Worm (Caenorhabditis elegans) whole organism, L1 larva: ENCODE data around the gene ndx-3.
A peak's percentile ranks its signal among the peaks of the same experiment; 100 is the strongest.
"Not testable (repeated sequence)": the region's sequence is repeated elsewhere in the genome, so short reads cannot be mapped to it uniquely, and the experiment has no call there.

Source experiments
- C04F5.9 ChIP-seq: sonication (generic microtip); optimal IDR thresholded peaks from 2 replicates; lab custom pipeline; 2016; ENCODE audit warnings: missing genetic modification characterization, missing compliant biosample characterization
- aha-1 ChIP-seq: fragments of 150-350 bp; optimal IDR thresholded peaks from 2 replicates; lab custom pipeline; 2014; ENCODE audit warnings: missing biosample characterization, missing genetic modification characterization
- blmp-1 ChIP-seq: fragments of 150-350 bp; optimal IDR thresholded peaks from 2 replicates; lab custom pipeline; 2014; ENCODE audit warnings: missing biosample characterization, missing genetic modification characterization
- ceh-8 ChIP-seq: fragments of 200-800 bp; sonication (Bioruptor generic); optimal IDR thresholded peaks from 2 replicates; lab custom pipeline; 2018; ENCODE audit warnings: mild to moderate bottlenecking, missing genetic modification characterization, moderate library complexity, missing compliant biosample characterization
- ces-1 ChIP-seq: fragments of 150-350 bp; optimal IDR thresholded peaks from 2 replicates; lab custom pipeline; 2014; ENCODE audit warnings: missing biosample characterization, missing genetic modification reagents, missing genetic modification characterization
- dpl-1 ChIP-seq, 3 experiments: fragments of 150-350 bp in 2 of 3; sonication (generic microtip) in 1 of 3; optimal IDR thresholded peaks; 2 replicates each; lab custom pipeline; 2014 to 2017; ENCODE audit warnings: missing biosample characterization in 3 of 3, missing genetic modification characterization in 3 of 3, missing genetic modification reagents in 3 of 3
- efl-1 ChIP-seq, 4 experiments: fragments of 150-350 bp; optimal IDR thresholded peaks in 3 of 4; peaks in 1 of 4; 1 replicate in 1 of 4; 2 replicates in 3 of 4; lab custom pipeline; 2014; ENCODE audit warnings: missing biosample characterization in 2 of 4, missing genetic modification characterization in 2 of 4, missing genetic modification reagents in 2 of 4
- efl-3 ChIP-seq: fragments of 200-800 bp; sonication (Bioruptor generic); optimal IDR thresholded peaks from 2 replicates; lab custom pipeline; 2018; ENCODE audit warnings: mild to moderate bottlenecking, missing genetic modification characterization, missing compliant biosample characterization
- egl-13 ChIP-seq: sonication (generic microtip); optimal IDR thresholded peaks from 2 replicates; lab custom pipeline; 2016; ENCODE audit warnings: missing genotype, missing genetic modification reagents, missing genetic modification characterization, missing compliant biosample characterization
- egl-27 ChIP-seq, 2 experiments: fragments of 150-350 bp in 1 of 2; sonication (generic microtip); optimal IDR thresholded peaks; 3 replicates each; lab custom pipeline; 2017 to 2018; ENCODE audit warnings: missing biosample characterization in 2 of 2, missing genetic modification characterization in 2 of 2, missing genetic modification reagents in 2 of 2
- elt-3 ChIP-seq, 6 experiments: fragments of 150-350 bp in 1 of 6; sonication (generic microtip); optimal IDR thresholded peaks; 2 replicates each; lab custom pipeline; 2017 to 2018; ENCODE audit warnings: missing biosample characterization in 6 of 6, missing genetic modification characterization in 6 of 6, inconsistent platforms in 1 of 6
- ets-5 ChIP-seq: fragments of 200-800 bp; sonication (Bioruptor generic); IDR thresholded peaks from 2 replicates; pipeline ENCODE4 v1.3.6; 2022; ENCODE audit warnings: missing genetic modification characterization, missing compliant biosample characterization
- fkh-4 ChIP-seq: sonication (generic microtip); optimal IDR thresholded peaks from 2 replicates; lab custom pipeline; 2016; ENCODE audit warnings: missing compliant biosample characterization, missing genetic modification characterization, borderline replicate concordance
- fos-1 ChIP-seq: fragments of 150-350 bp; optimal IDR thresholded peaks from 2 replicates; lab custom pipeline; 2014; ENCODE audit warnings: missing biosample characterization, missing genetic modification characterization
- isw-1 ChIP-seq: fragments of 200-800 bp; sonication (Bioruptor generic); IDR thresholded peaks from 2 replicates; pipeline ENCODE4 v1.3.6; 2022; ENCODE audit warnings: missing genetic modification characterization, missing compliant biosample characterization
- jun-1 ChIP-seq: fragments of 150-350 bp; optimal IDR thresholded peaks from 2 replicates; lab custom pipeline; 2014; ENCODE audit warnings: missing biosample characterization, missing genetic modification reagents, missing genetic modification characterization
- lin-14 ChIP-seq: fragments of 200-800 bp; sonication (Bioruptor generic); optimal IDR thresholded peaks from 2 replicates; lab custom pipeline; 2018; ENCODE audit warnings: mild to moderate bottlenecking, missing genetic modification characterization, moderate library complexity, missing compliant biosample characterization
- lin-35 ChIP-seq, 2 experiments: fragments of 150-350 bp; optimal IDR thresholded peaks; 2 replicates each; lab custom pipeline; 2014; ENCODE audit warnings: missing biosample characterization in 2 of 2, missing genetic modification characterization in 2 of 2, missing genetic modification reagents in 2 of 2
- lsy-2 ChIP-seq, 2 experiments: fragments of 150-350 bp; optimal IDR thresholded peaks; 2 replicates each; lab custom pipeline; 2014; ENCODE audit warnings: missing biosample characterization in 2 of 2, missing genetic modification characterization in 2 of 2
- mef-2 ChIP-seq: fragments of 150-350 bp; optimal IDR thresholded peaks from 2 replicates; lab custom pipeline; 2014; ENCODE audit warnings: missing biosample characterization, missing genetic modification characterization
- mep-1 ChIP-seq: fragments of 150-350 bp; optimal IDR thresholded peaks from 2 replicates; lab custom pipeline; 2014; ENCODE audit warnings: missing biosample characterization, missing genetic modification characterization
- nhr-11 ChIP-seq: fragments of 150-350 bp; optimal IDR thresholded peaks from 2 replicates; lab custom pipeline; 2014; ENCODE audit warnings: missing biosample characterization, missing genetic modification characterization
- nhr-12 ChIP-seq: sonication (generic microtip); optimal IDR thresholded peaks from 2 replicates; lab custom pipeline; 2017; ENCODE audit warnings: missing biosample characterization, missing genetic modification characterization
- nhr-19 ChIP-seq: fragments of 200-800 bp; sonication (Bioruptor generic); conservative IDR thresholded peaks from 2 replicates; pipeline ENCODE4 v1.3.6; 2022; ENCODE audit warnings: missing genetic modification characterization, missing compliant biosample characterization
- nhr-28 ChIP-seq: fragments of 150-350 bp; optimal IDR thresholded peaks from 2 replicates; lab custom pipeline; 2014; ENCODE audit warnings: missing biosample characterization, missing genetic modification characterization
- nhr-71 ChIP-seq: sonication (generic microtip); optimal IDR thresholded peaks from 2 replicates; lab custom pipeline; 2016; ENCODE audit warnings: mild to moderate bottlenecking, missing genetic modification characterization, moderate library complexity, missing compliant biosample characterization
- nhr-85 ChIP-seq: sonication (generic microtip); peaks from one replicate; lab custom pipeline; 2016; ENCODE audit warnings: missing genetic modification characterization, inconsistent platforms, missing compliant biosample characterization
- nhr-90 ChIP-seq: sonication (generic microtip); optimal IDR thresholded peaks from 2 replicates; lab custom pipeline; 2016; ENCODE audit warnings: mild to moderate bottlenecking, missing genetic modification characterization, missing compliant biosample characterization; ENCODE audit not compliant: poor library complexity
- pqm-1 ChIP-seq: sonication (generic microtip); optimal IDR thresholded peaks from 3 replicates; lab custom pipeline; 2017; ENCODE audit warnings: missing biosample characterization, missing genetic modification characterization
- skn-1 ChIP-seq: fragments of 150-350 bp; optimal IDR thresholded peaks from 2 replicates; lab custom pipeline; 2014; ENCODE audit warnings: missing biosample characterization, missing genetic modification characterization
- snu-23 ChIP-seq: sonication (generic microtip); optimal IDR thresholded peaks from 2 replicates; lab custom pipeline; 2016; ENCODE audit warnings: missing genetic modification characterization, missing compliant biosample characterization
- sox-4 ChIP-seq: sonication (generic microtip); optimal IDR thresholded peaks from 2 replicates; lab custom pipeline; 2016; ENCODE audit warnings: missing genetic modification characterization, missing compliant biosample characterization
- sptf-1 ChIP-seq: fragments of 150-350 bp; optimal IDR thresholded peaks from 2 replicates; lab custom pipeline; 2014; ENCODE audit warnings: missing biosample characterization, missing genetic modification characterization
- tbx-2 ChIP-seq: sonication (generic microtip); optimal IDR thresholded peaks from 2 replicates; lab custom pipeline; 2016; ENCODE audit warnings: missing genetic modification characterization, missing compliant biosample characterization
- unc-86 ChIP-seq: sonication (generic microtip); optimal IDR thresholded peaks from 2 replicates; lab custom pipeline; 2016; ENCODE audit warnings: missing genetic modification characterization, missing compliant biosample characterization
- unc-98 ChIP-seq: fragments of 200-800 bp; sonication (Bioruptor generic); IDR thresholded peaks from 2 replicates; pipeline ENCODE4 v1.3.6; 2022; ENCODE audit warnings: missing genetic modification characterization, missing compliant biosample characterization
- xbp-1 ChIP-seq: sonication (generic microtip); optimal IDR thresholded peaks from 2 replicates; lab custom pipeline; 2016; ENCODE audit warnings: missing genetic modification characterization, missing compliant biosample characterization

Gene ndx-3

ce11 chrII:4925198-4925764 lies 28.1 kb upstream of the ndx-3 start, which contains the start of gene aagr-2 (continued):
- TF ChIP-seq pqm-1 (tag; lab: Kevin White, UChicago): peak; percentile 67
- no peak for TF ChIP-seq ceh-8
- no peak for TF ChIP-seq efl-3 (GFP tag; lab: Kevin White, UChicago)
- no peak for TF ChIP-seq aha-1 (tag; lab: Kevin White, UChicago)
- no peak for TF ChIP-seq xbp-1 (tag; lab: Kevin White, UChicago)
- no peak for TF ChIP-seq nhr-85
- TF ChIP-seq mef-2 (tag; lab: Kevin White, UChicago): no peak
- no peak for TF ChIP-seq nhr-12 (tag; lab: Kevin White, UChicago)
- TF ChIP-seq egl-13 (tag; lab: Kevin White, UChicago): no peak
- TF ChIP-seq unc-98 (GFP tag; lab: Robert Waterston, UW): no peak
- TF ChIP-seq fkh-4: no peak
- TF ChIP-seq nhr-28 (tag; lab: Kevin White, UChicago): no peak
- TF ChIP-seq nhr-90 (tag; lab: Kevin White, UChicago): peak; percentile 51
- TF ChIP-seq nhr-71: peak; percentile 36
- TF ChIP-seq ces-1 (GFP tag; lab: Kevin White, UChicago): no peak
- TF ChIP-seq nhr-11: no peak
- no peak for TF ChIP-seq unc-86
- no peak for TF ChIP-seq elt-3 (tag; optimal IDR thresholded peaks at IDR 0.05; lab: Kevin White, UChicago)
- TF ChIP-seq efl-1 (optimal IDR thresholded peaks at IDR 0.05; lab: Kevin White, UChicago): no peak
- TF ChIP-seq efl-1 (GFP tag; optimal IDR thresholded peaks at IDR 0.05 in 1 of 2; lab: Kevin White, UChicago): peak in 1 of 2 experiments; percentile 85
- no peak for TF ChIP-seq mep-1
- no peak for TF ChIP-seq blmp-1 (tag; lab: Kevin White, UChicago)
- TF ChIP-seq C04F5.9 (tag; lab: Kevin White, UChicago): no peak
- no peak for TF ChIP-seq tbx-2 (tag; lab: Kevin White, UChicago)

ce11 chrII:4931286-4931685 lies 22.1 kb upstream of the ndx-3 start:
- no peak for TF ChIP-seq sox-4
- no peak for TF ChIP-seq nhr-19
- no peak for TF ChIP-seq snu-23 (GFP tag; lab: Kevin White, UChicago)
- TF ChIP-seq jun-1 (tag; lab: Kevin White, UChicago): no peak
- no peak for TF ChIP-seq lin-35 (GFP tag; optimal IDR thresholded peaks at IDR 0.05; lab: Kevin White, UChicago)
- no peak for TF ChIP-seq isw-1
- no peak for TF ChIP-seq lsy-2 (tag; optimal IDR thresholded peaks at IDR 0.05; lab: Kevin White, UChicago)

ce11 chrII:4932727-4933126 lies 20.7 kb upstream of the ndx-3 start, which contains the start of gene msp-152:
Gene msp-152 (plus strand): TSS chrII:4933027.
- not testable (repeated sequence) for TF ChIP-seq egl-27 (tag; optimal IDR thresholded peaks at IDR 0.05; lab: Kevin White, UChicago); egl-13 (tag; lab: Kevin White, UChicago); lin-14 (GFP tag; lab: Kevin White, UChicago)

- TF ChIP-seq sptf-1 (tag; lab: Kevin White, UChicago) (no peak), efl-1 (optimal IDR thresholded peaks at IDR 0.05; lab: Kevin White, UChicago) (no peak), efl-1 (GFP tag; optimal IDR thresholded peaks at IDR 0.05 in 1 of 2; lab: Kevin White, UChicago) (no peak), skn-1 (peak; percentile 35), blmp-1 (tag; lab: Kevin White, UChicago) (no peak)
Measured at ce11 chrII:4934954-4935353, 18.4 kb upstream of the ndx-3 start, which contains the start of gene gst-30. Gene gst-30 (minus strand): TSS chrII:4935054.

ce11 chrII:4935518-4935917 lies 17.9 kb upstream of the ndx-3 start, which contains the start of gene ZK546.5:
Gene ZK546.5 (plus strand): TSS chrII:4935818.
- TF ChIP-seq jun-1 (tag; lab: Kevin White, UChicago) (no peak), unc-98 (GFP tag; lab: Robert Waterston, UW) (no peak), fos-1 (tag; lab: Kevin White, UChicago) (no peak), dpl-1 (GFP tag; optimal IDR thresholded peaks at IDR 0.05; lab: Kevin White, UChicago) (peak in 1 of 3 experiments; percentile 16), ets-5 (GFP tag; lab: Robert Waterston, UW) (no peak), nhr-90 (tag; lab: Kevin White, UChicago) (no peak), efl-1 (optimal IDR thresholded peaks at IDR 0.05; lab: Kevin White, UChicago) (peak; percentile 10 to 33), efl-1 (GFP tag; optimal IDR thresholded peaks at IDR 0.05 in 1 of 2; lab: Kevin White, UChicago) (peak in 1 of 2 experiments; percentile 23), lsy-2 (tag; optimal IDR thresholded peaks at IDR 0.05; lab: Kevin White, UChicago) (peak in 1 of 2 experiments; percentile 36), unc-86 (no peak), nhr-19 (no peak), lin-35 (GFP tag; optimal IDR thresholded peaks at IDR 0.05; lab: Kevin White, UChicago) (peak in 1 of 2 experiments; percentile 29)
